Fruit fly (Drosophila melanogaster) S2 (cell line): ENCODE results near the gene CG18095.

Source experiments
- CG8478 ChIP-seq: fragments of >200 bp; optimal IDR thresholded peaks from 2 replicates; lab custom pipeline; 2018
- CTCF ChIP-seq, 2 experiments: fragments of >200 bp; optimal IDR thresholded peaks; 2 replicates each; lab custom pipeline; 2018

DNA sequence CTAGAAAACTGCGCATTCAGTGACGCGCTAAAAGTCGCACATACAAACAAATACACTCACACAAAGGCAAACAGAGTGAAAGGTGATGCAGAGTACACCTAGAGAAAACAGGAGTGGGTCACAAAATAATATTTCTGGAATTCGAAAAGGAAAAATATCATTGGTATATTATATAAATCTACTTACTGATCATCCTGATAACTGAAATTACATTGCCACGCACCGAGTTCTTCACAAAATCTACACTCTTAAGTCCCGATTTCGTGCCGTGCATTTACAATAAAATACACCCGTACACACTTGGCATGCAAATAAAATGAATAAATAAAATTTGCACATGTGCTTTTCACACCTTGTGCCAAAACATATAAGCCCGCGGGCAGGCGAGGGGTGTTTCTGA is 38.8 kb upstream of the CG18095 start:
- no peak for TF ChIP-seq CG8478
- no peak for TF ChIP-seq CTCF (optimal IDR thresholded peaks at IDR 0.05; lab: Kevin White, UChicago)
